Worm (Caenorhabditis elegans) whole organism, late embryonic: Measurements from ENCODE around the gene acs-12.

Source experiments
- F13H6.1 ChIP-seq: sonication (generic microtip); optimal IDR thresholded peaks from 2 replicates; lab custom pipeline; 2016; ENCODE audit warnings: missing genetic modification characterization, missing compliant biosample characterization
- ama-1 ChIP-seq: fragments of 150-350 bp; optimal IDR thresholded peaks from 2 replicates; lab custom pipeline; 2014
- ceh-14 ChIP-seq: sonication (generic microtip); optimal IDR thresholded peaks from 2 replicates; lab custom pipeline; 2016; ENCODE audit warnings: missing genotype, missing genetic modification characterization, missing compliant biosample characterization
- ceh-45 ChIP-seq: fragments of 200-800 bp; sonication (Bioruptor generic); IDR thresholded peaks from 2 replicates; pipeline ENCODE4 v1.3.6; 2022; ENCODE audit warnings: missing genetic modification reagents, missing genetic modification characterization, missing compliant biosample characterization
- dve-1 ChIP-seq: sonication (generic microtip); optimal IDR thresholded peaks from 2 replicates; lab custom pipeline; 2017; ENCODE audit warnings: antibody characterized with exemption, mild to moderate bottlenecking, missing genetic modification characterization, missing compliant biosample characterization
- elt-2 ChIP-seq: sonication (generic microtip); optimal IDR thresholded peaks from 2 replicates; lab custom pipeline; 2016; ENCODE audit warnings: missing genetic modification reagents, missing genetic modification characterization, missing compliant biosample characterization
- ets-4 ChIP-seq: sonication (generic microtip); optimal IDR thresholded peaks from 2 replicates; lab custom pipeline; 2016; ENCODE audit warnings: missing genetic modification characterization, missing compliant biosample characterization
- lin-11 ChIP-seq: fragments of 200-800 bp; sonication (Bioruptor generic); optimal IDR thresholded peaks from 2 replicates; lab custom pipeline; 2018; ENCODE audit warnings: mild to moderate bottlenecking, missing genetic modification characterization, missing compliant biosample characterization
- pax-1 ChIP-seq: fragments of 150-350 bp; optimal IDR thresholded peaks from 2 replicates; lab custom pipeline; 2014; ENCODE audit warnings: missing biosample characterization, missing genetic modification characterization
- sox-2 ChIP-seq: fragments of 200-800 bp; sonication (Bioruptor generic); IDR thresholded peaks from 2 replicates; pipeline ENCODE4 v1.3.6; 2022; ENCODE audit warnings: missing genetic modification reagents, missing genetic modification characterization, missing compliant biosample characterization
- sox-4 ChIP-seq: sonication (generic microtip); optimal IDR thresholded peaks from 2 replicates; lab custom pipeline; 2017; ENCODE audit warnings: mild to moderate bottlenecking, missing genetic modification characterization, inconsistent platforms, missing compliant biosample characterization
- tbx-2 ChIP-seq: sonication (generic microtip); optimal IDR thresholded peaks from 2 replicates; lab custom pipeline; 2016; ENCODE audit warnings: missing genetic modification characterization, missing compliant biosample characterization
- zip-5 ChIP-seq: sonication (generic microtip); optimal IDR thresholded peaks from 2 replicates; lab custom pipeline; 2016; ENCODE audit warnings: missing genetic modification characterization, missing compliant biosample characterization

ce11 chrV:20906977-20907376 lies 3.0 kb downstream of the acs-12 start:
- TF ChIP-seq tbx-2, result no peak
- no peak for TF ChIP-seq sox-4
- no peak for TF ChIP-seq elt-2 (tag; lab: Kevin White, UChicago)
- TF ChIP-seq sox-2 (GFP tag; lab: Robert Waterston, UW), result no peak
- TF ChIP-seq ets-4 (tag; lab: Kevin White, UChicago), result no peak
- TF ChIP-seq lin-11 (tag; lab: Kevin White, UChicago), result no peak
- no peak for TF ChIP-seq F13H6.1 (tag; lab: Kevin White, UChicago)
- TF ChIP-seq zip-5, result no peak
- TF ChIP-seq pax-1 (tag; lab: Kevin White, UChicago), result no peak
- no peak for TF ChIP-seq ceh-14 (tag; lab: Kevin White, UChicago)
- TF ChIP-seq ama-1, result no peak
- TF ChIP-seq dve-1 (tag; lab: Kevin White, UChicago), result no peak
- no peak for TF ChIP-seq ceh-45 (GFP tag; lab: Robert Waterston, UW)
